Fruit fly (Drosophila melanogaster): ENCODE data around the gene CG7276.

- no peak for TF ChIP-seq Jra (GFP tag; optimal IDR thresholded peaks at IDR 0.05)
- TF ChIP-seq Sp1 (GFP tag; optimal IDR thresholded peaks at IDR 0.05), result no peak
- TF ChIP-seq OdsH (GFP tag; optimal IDR thresholded peaks at IDR 0.05), result no peak
- TF ChIP-seq psq (GFP tag; optimal IDR thresholded peaks at IDR 0.05), result no peak
- no peak for TF ChIP-seq usp (GFP tag; optimal IDR thresholded peaks at IDR 0.05)
- no peak for TF ChIP-seq sage (GFP tag; optimal IDR thresholded peaks at IDR 0.05)
- TF ChIP-seq h (GFP tag; optimal IDR thresholded peaks at IDR 0.05), result no peak
- TF ChIP-seq rgr (GFP tag; optimal IDR thresholded peaks at IDR 0.05), result no peak
- no peak for TF ChIP-seq CG32264 (GFP tag; optimal IDR thresholded peaks at IDR 0.05)
Measured at dm6 chr3L:15543049-15543448, 45.0 kb downstream of the CG7276 start.

Measured in whole organism, wandering third instar larva.